Fruit fly (Drosophila melanogaster) whole organism, prepupa: ENCODE measurements around the gene CG34425.
A peak's percentile ranks its signal among the peaks of the same experiment; 100 is the strongest.

Source experiments
- CG10631 ChIP-seq: fragments of 200-800 bp; sonication (Bioruptor generic); optimal IDR thresholded peaks from 2 replicates; lab custom pipeline; 2016; ENCODE audit warnings: missing biosample characterization, missing genetic modification characterization
- CG11294 ChIP-seq: fragments of 200-800 bp; sonication (Bioruptor generic); IDR thresholded peaks from 2 replicates; pipeline ENCODE4 v1.3.6; 2022; ENCODE audit warnings: missing biosample characterization, missing genetic modification characterization
- CG11902 ChIP-seq: fragments of 200-800 bp; sonication (Bioruptor generic); optimal IDR thresholded peaks from 3 replicates; lab custom pipeline; 2016; ENCODE audit warnings: missing biosample characterization, missing genetic modification characterization
- CG1621 ChIP-seq: fragments of 200-800 bp; sonication (Bioruptor generic); optimal IDR thresholded peaks from 3 replicates; lab custom pipeline; 2018; ENCODE audit warnings: missing biosample characterization, mild to moderate bottlenecking, missing genetic modification characterization
- CG16779 ChIP-seq: fragments of 200-800 bp; sonication (Bioruptor generic); optimal IDR thresholded peaks from 3 replicates; lab custom pipeline; 2017; ENCODE audit warnings: missing biosample characterization, mild to moderate bottlenecking, missing genetic modification characterization
- CG34406 ChIP-seq: fragments of 200-800 bp; sonication (Bioruptor generic); optimal IDR thresholded peaks from 3 replicates; lab custom pipeline; 2016; ENCODE audit warnings: missing biosample characterization, missing genetic modification characterization
- CG6163 ChIP-seq: fragments of 200-800 bp; sonication (Bioruptor generic); IDR thresholded peaks from 3 replicates; pipeline ENCODE4 v1.3.6; 2022; ENCODE audit warnings: missing biosample characterization, missing genetic modification characterization
- CG6808 ChIP-seq: fragments of 200-800 bp; sonication (Bioruptor generic); optimal IDR thresholded peaks from 3 replicates; lab custom pipeline; 2017; ENCODE audit warnings: missing biosample characterization, missing genetic modification characterization, mild to moderate bottlenecking, moderate library complexity, missing genetic modification reagents
- CG6854 ChIP-seq: fragments of 200-800 bp; sonication (Bioruptor generic); optimal IDR thresholded peaks from 2 replicates; lab custom pipeline; 2017; ENCODE audit warnings: missing biosample characterization, mild to moderate bottlenecking, missing genetic modification characterization
- CG7368 ChIP-seq: fragments of 200-800 bp; sonication (Bioruptor generic); optimal IDR thresholded peaks from 3 replicates; lab custom pipeline; 2016; ENCODE audit warnings: missing biosample characterization, missing genetic modification characterization
- CG8319 ChIP-seq: fragments of 200-800 bp; sonication (Bioruptor generic); optimal IDR thresholded peaks from 3 replicates; lab custom pipeline; 2016; ENCODE audit warnings: missing biosample characterization, missing genetic modification characterization
- Eip78C ChIP-seq: fragments of 200-800 bp; sonication (Bioruptor generic); peaks from one replicate; lab custom pipeline; 2016; ENCODE audit warnings: missing biosample characterization, missing genetic modification characterization
- Ets21C ChIP-seq: fragments of 200-800 bp; sonication (Bioruptor generic); optimal IDR thresholded peaks from 3 replicates; lab custom pipeline; 2016; ENCODE audit warnings: missing biosample characterization, missing genetic modification characterization
- Gug ChIP-seq: fragments of 200-800 bp; sonication (Bioruptor generic); IDR thresholded peaks from 2 replicates; pipeline ENCODE4 v1.3.6; 2022; ENCODE audit warnings: missing biosample characterization, missing genetic modification characterization
- Hr38 ChIP-seq: sonication (Bioruptor generic); optimal IDR thresholded peaks from 2 replicates; lab custom pipeline; 2016; ENCODE audit warnings: missing biosample characterization, missing genetic modification characterization
- Hr39 ChIP-seq: fragments of 200-800 bp; sonication (Bioruptor generic); optimal IDR thresholded peaks from 2 replicates; lab custom pipeline; 2016; ENCODE audit warnings: missing biosample characterization, missing genetic modification characterization
- Met ChIP-seq: fragments of 200-800 bp; sonication (Bioruptor generic); optimal IDR thresholded peaks from 3 replicates; lab custom pipeline; 2016; ENCODE audit warnings: missing biosample characterization, missing genetic modification characterization
- Smox ChIP-seq: fragments of 200-800 bp; sonication (Bioruptor generic); optimal IDR thresholded peaks from 3 replicates; lab custom pipeline; 2016; ENCODE audit warnings: missing biosample characterization, missing genetic modification characterization
- Sox102F ChIP-seq: fragments of 200-800 bp; sonication (Bioruptor generic); optimal IDR thresholded peaks from 2 replicates; lab custom pipeline; 2016; ENCODE audit warnings: missing biosample characterization, mild to moderate bottlenecking, missing genetic modification characterization
- Sox14 ChIP-seq: fragments of 200-800 bp; sonication (Bioruptor generic); optimal IDR thresholded peaks from 3 replicates; lab custom pipeline; 2016; ENCODE audit warnings: missing biosample characterization, missing genetic modification characterization
- achi ChIP-seq: fragments of 200-800 bp; sonication (Bioruptor generic); optimal IDR thresholded peaks from 3 replicates; lab custom pipeline; 2016; ENCODE audit warnings: missing biosample characterization, missing genetic modification characterization
- dsx ChIP-seq: fragments of 200-800 bp; optimal IDR thresholded peaks from 3 replicates; lab custom pipeline; 2019; ENCODE audit warnings: missing biosample characterization, mild to moderate bottlenecking, missing genetic modification characterization, moderate library complexity; ENCODE audit not compliant: poor library complexity, severe bottlenecking
- eg ChIP-seq: fragments of 200-800 bp; sonication (Bioruptor generic); IDR thresholded peaks from 3 replicates; pipeline ENCODE4 v1.3.6; 2022; ENCODE audit warnings: missing biosample characterization, missing genetic modification characterization
- fkh ChIP-seq: fragments of 200-800 bp; sonication (Bioruptor generic); optimal IDR thresholded peaks from 3 replicates; lab custom pipeline; 2017; ENCODE audit warnings: missing biosample characterization, mild to moderate bottlenecking, missing genetic modification characterization, moderate library complexity
- lz ChIP-seq: fragments of 200-800 bp; sonication (Bioruptor generic); optimal IDR thresholded peaks from 3 replicates; lab custom pipeline; 2016; ENCODE audit warnings: missing biosample characterization, missing genetic modification characterization
- net ChIP-seq: fragments of 200-800 bp; sonication (Bioruptor generic); optimal IDR thresholded peaks from 3 replicates; lab custom pipeline; 2016; ENCODE audit warnings: missing biosample characterization, missing genetic modification characterization
- spab ChIP-seq: fragments of 200-800 bp; sonication (Bioruptor generic); optimal IDR thresholded peaks from 2 replicates; lab custom pipeline; 2017; ENCODE audit warnings: missing biosample characterization, mild to moderate bottlenecking, missing genetic modification characterization, missing genetic modification reagents
- ss ChIP-seq, 2 experiments: fragments of 200-800 bp; sonication (Bioruptor generic); optimal IDR thresholded peaks; 2 replicates in 1 of 2; 3 replicates in 1 of 2; lab custom pipeline; 2017 to 2018; ENCODE audit warnings: mild to moderate bottlenecking in 2 of 2, missing biosample characterization in 2 of 2, missing genetic modification characterization in 2 of 2, moderate library complexity in 1 of 2
- topi ChIP-seq: fragments of 200-800 bp; sonication (Bioruptor generic); optimal IDR thresholded peaks from 3 replicates; lab custom pipeline; 2016; ENCODE audit warnings: missing biosample characterization, missing genetic modification characterization

CG34425 gene

dm6 chr3R:4468926-4469325 is 37.2 kb downstream of the CG34425 start (continued):
- no peak for TF ChIP-seq Sox102F (GFP tag; lab: Kevin White, UChicago)
- 0 out of 3 replicates have a peak, but pooled peaks have one; percentile 26 for TF ChIP-seq eg (GFP tag; lab: Robert Waterston, UW)
- no peak for TF ChIP-seq CG11902 (GFP tag; lab: Kevin White, UChicago)
- no peak for TF ChIP-seq dsx (GFP tag; lab: Kevin White, UChicago)
- no peak for TF ChIP-seq CG6163
- TF ChIP-seq ss (GFP tag; optimal IDR thresholded peaks at IDR 0.05; lab: Kevin White, UChicago), result peak; percentile 37 to 57
- TF ChIP-seq Smox (GFP tag; lab: Kevin White, UChicago), result no peak
- peak; percentile 1 for TF ChIP-seq topi
- no peak for TF ChIP-seq lz (GFP tag; lab: Kevin White, UChicago)
- no peak for TF ChIP-seq CG34406

DNA sequence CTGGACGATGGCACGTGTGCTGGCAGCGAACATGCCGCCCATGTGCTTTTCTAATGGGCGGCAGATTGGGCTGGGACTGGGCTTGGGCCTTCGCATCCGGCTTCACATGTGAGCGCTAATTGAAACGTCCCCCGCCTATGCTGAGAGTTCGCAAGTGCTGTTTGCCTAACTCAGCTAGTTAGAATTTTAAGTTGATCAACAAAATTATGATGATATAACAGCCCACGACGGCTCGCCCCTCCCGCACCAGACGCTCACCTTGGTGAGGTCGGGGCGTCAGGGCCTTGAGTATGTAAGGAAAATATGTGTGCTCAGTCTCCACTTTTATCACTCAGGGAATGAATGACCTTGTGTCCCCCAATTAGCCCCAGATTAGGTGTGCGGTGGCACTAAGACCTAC is 39.3 kb downstream of the CG34425 start:
- no peak for TF ChIP-seq CG6808 (GFP tag; lab: Kevin White, UChicago)
- TF ChIP-seq fkh (GFP tag; lab: Kevin White, UChicago), result peak; percentile 62
- TF ChIP-seq Hr39 (GFP tag; lab: Kevin White, UChicago), result no peak
- TF ChIP-seq CG6854 (GFP tag; lab: Kevin White, UChicago), result no peak

DNA sequence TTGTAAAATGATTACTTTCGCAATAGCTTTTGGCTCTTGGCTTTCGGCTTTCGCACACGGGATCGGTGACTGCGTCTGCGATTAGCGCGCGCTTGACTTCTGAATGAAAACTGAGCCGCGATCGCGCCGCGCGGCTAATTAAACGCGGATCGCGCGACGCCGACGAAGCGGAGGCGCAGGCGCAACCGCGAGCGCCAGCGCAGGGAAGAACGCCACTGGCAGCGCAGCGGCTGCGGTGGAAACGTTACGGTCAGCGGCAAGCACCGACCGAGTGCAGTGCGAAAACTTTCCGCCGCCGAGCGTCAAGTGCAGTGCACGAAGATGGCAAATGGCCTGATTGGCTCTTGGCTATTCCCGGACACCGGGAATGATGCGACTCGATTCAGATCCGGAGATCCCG is 43.4 kb downstream of the CG34425 start, which contains the start of gene CG31522:
CG31522 (minus strand) TSS at position 101 of the 400 bp plus-strand sequence.
- no peak for TF ChIP-seq Ets21C (GFP tag; lab: Kevin White, UChicago)
- peak; percentile 26 for TF ChIP-seq CG1621 (tag; lab: Kevin White, UChicago)
- TF ChIP-seq Eip78C (GFP tag; lab: Kevin White, UChicago), result peak; percentile 34

DNA sequence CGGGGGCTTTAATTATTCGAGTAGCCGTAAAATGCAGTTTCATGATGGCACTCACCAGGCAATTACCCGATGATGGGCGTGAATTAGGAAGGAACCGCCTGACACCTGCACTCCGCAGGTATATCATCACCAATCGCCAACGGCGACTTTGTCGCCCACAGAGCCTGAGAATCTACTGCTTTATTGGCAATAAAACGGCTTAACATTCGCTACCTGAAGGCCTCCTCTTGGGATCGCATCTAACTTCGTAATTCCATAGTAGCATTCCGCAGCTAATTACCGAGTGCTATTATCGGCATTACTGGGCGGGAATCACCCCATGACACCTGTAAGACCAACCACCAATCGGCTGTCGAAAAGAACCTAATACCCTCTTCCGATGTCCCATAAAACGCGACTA is 47.9 kb downstream of the CG34425 start:
- TF ChIP-seq Met (GFP tag; lab: Kevin White, UChicago) (no peak), CG11902 (GFP tag; lab: Kevin White, UChicago) (no peak), net (GFP tag; lab: Kevin White, UChicago) (no peak), Sox14 (GFP tag; lab: Kevin White, UChicago) (no peak), CG8319 (GFP tag; lab: Kevin White, UChicago) (no peak), Gug (GFP tag; lab: Robert Waterston, UW) (no peak), ss (GFP tag; optimal IDR thresholded peaks at IDR 0.05; lab: Kevin White, UChicago) (no peak), eg (GFP tag; lab: Robert Waterston, UW) (no peak), Hr38 (GFP tag; lab: Kevin White, UChicago) (no peak), CG34406 (no peak), Smox (GFP tag; lab: Kevin White, UChicago) (no peak), spab (no peak), achi (GFP tag; lab: Kevin White, UChicago) (no peak), CG16779 (tag; lab: Kevin White, UChicago) (no peak), CG7368 (GFP tag; lab: Kevin White, UChicago) (no peak), CG11294 (no peak)
- TF ChIP-seq, all 60 proteins: peak for 0

DNA sequence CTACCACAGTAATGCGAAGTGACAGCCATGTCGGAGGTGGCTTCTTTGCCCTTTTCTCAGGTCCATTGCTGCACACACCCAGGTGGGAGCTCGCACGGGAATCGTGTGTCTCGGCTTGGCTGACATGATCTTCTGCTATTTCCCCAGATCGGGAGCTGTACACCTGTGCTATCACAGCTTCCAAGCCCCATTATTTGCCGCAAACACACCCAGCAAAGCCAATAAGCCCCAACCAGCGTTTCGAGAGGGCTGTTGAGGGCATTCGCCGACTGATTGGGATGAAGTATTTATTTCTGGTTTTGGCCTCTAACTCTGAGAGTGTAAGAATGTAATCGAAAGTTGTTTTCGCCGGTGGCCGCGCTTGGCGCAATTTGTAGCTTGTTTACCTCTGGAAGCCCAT is 48.5 kb downstream of the CG34425 start:
- peak; percentile 63 for TF ChIP-seq fkh (GFP tag; lab: Kevin White, UChicago)
- TF ChIP-seq CG10631 (GFP tag; lab: Kevin White, UChicago), result no peak
- TF ChIP-seq, all 60 proteins: peak for 1
